Worm (Caenorhabditis elegans) whole organism, late embryonic: ENCODE results near the gene ghi-1.

ENCODE experiments used
- elt-2 ChIP-seq: sonication (generic microtip); optimal IDR thresholded peaks from 2 replicates; lab custom pipeline; 2016; ENCODE audit warnings: missing genetic modification reagents, missing genetic modification characterization, missing compliant biosample characterization
- pha-4 ChIP-seq: fragments of 150-350 bp; optimal IDR thresholded peaks from 2 replicates; lab custom pipeline; 2018; ENCODE audit warnings: missing biosample characterization, missing genetic modification reagents, missing genetic modification characterization
- pqm-1 ChIP-seq: sonication (generic microtip); optimal IDR thresholded peaks from 2 replicates; lab custom pipeline; 2016; ENCODE audit warnings: missing genetic modification characterization, missing compliant biosample characterization

DNA sequence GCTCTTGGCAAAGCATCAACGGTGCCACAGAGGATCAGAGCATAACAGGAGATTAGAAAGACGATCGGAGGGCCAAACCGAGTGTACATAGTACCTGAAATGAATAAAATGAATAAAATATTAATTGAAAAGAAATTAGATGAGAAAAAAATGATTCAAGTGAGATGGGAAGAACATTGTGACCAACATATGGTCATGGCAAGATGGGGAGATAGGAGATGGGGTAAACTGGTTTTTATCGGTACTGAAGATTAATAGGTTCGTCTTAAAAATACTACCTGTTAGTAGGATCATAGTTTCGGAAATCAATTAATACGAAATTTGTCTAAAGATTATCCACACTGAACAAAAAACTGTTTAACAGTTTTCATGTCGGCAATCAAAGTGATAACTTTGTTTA is 10.5 kb downstream of the ghi-1 start, which contains the start of gene nep-1:
- TF ChIP-seq pqm-1 (tag; lab: Kevin White, UChicago), result no peak
- no peak for TF ChIP-seq pha-4
- no peak for TF ChIP-seq elt-2 (tag; lab: Kevin White, UChicago)
